Worm (Caenorhabditis elegans) whole organism, young adult: Measurements from ENCODE around the gene his-5.

Experiments
- B0336.3 ChIP-seq: fragments of 200-800 bp; sonication (Bioruptor generic); IDR thresholded peaks from 2 replicates; pipeline ENCODE4 v1.3.6; 2022; ENCODE audit warnings: missing genetic modification characterization, missing compliant biosample characterization
- F22D6.2 ChIP-seq: sonication (generic microtip); optimal IDR thresholded peaks from 2 replicates; lab custom pipeline; 2016; ENCODE audit warnings: mild to moderate bottlenecking, missing genetic modification characterization, missing compliant biosample characterization
- F33H1.4 ChIP-seq: fragments of 200-800 bp; sonication (Bioruptor generic); IDR thresholded peaks from 2 replicates; pipeline ENCODE4 v1.3.6; 2022; ENCODE audit warnings: missing genetic modification reagents, missing genetic modification characterization, missing compliant biosample characterization
- F39B2.1 ChIP-seq: fragments of 200-800 bp; sonication (Bioruptor generic); IDR thresholded peaks from 2 replicates; pipeline ENCODE4 v1.3.6; 2022; ENCODE audit warnings: missing genetic modification reagents, missing genetic modification characterization, missing compliant biosample characterization
- F52B5.7 ChIP-seq: sonication (generic microtip); optimal IDR thresholded peaks from 2 replicates; lab custom pipeline; 2016; ENCODE audit warnings: mild to moderate bottlenecking, missing genetic modification characterization, missing compliant biosample characterization
- F55B11.4 ChIP-seq: sonication (generic microtip); optimal IDR thresholded peaks from 2 replicates; lab custom pipeline; 2016; ENCODE audit warnings: missing compliant biosample characterization, missing genetic modification characterization, borderline replicate concordance; ENCODE audit not compliant: insufficient read depth
- F57A8.1 ChIP-seq: fragments of 200-800 bp; sonication (Bioruptor generic); optimal IDR thresholded peaks from 2 replicates; lab custom pipeline; 2018; ENCODE audit warnings: mild to moderate bottlenecking, missing genetic modification characterization, moderate library complexity, missing compliant biosample characterization
- K11D2.4 ChIP-seq: fragments of 200-800 bp; sonication (Bioruptor generic); IDR thresholded peaks from 2 replicates; pipeline ENCODE4 v1.3.6; 2022; ENCODE audit warnings: missing genetic modification reagents, missing genetic modification characterization, missing compliant biosample characterization
- K12H6.12 ChIP-seq: fragments of 200-800 bp; sonication (Bioruptor generic); optimal IDR thresholded peaks from 2 replicates; lab custom pipeline; 2018; ENCODE audit warnings: mild to moderate bottlenecking, missing genetic modification characterization, missing compliant biosample characterization
- T26A5.8 ChIP-seq: sonication (generic microtip); optimal IDR thresholded peaks from 2 replicates; lab custom pipeline; 2016; ENCODE audit warnings: missing genetic modification characterization, missing compliant biosample characterization
- Y53G8AR.9 ChIP-seq: fragments of 200-800 bp; sonication (Bioruptor generic); conservative IDR thresholded peaks from 2 replicates; pipeline ENCODE4 v1.3.6; 2022; ENCODE audit warnings: missing genetic modification reagents, missing genetic modification characterization, missing compliant biosample characterization
- Y67H2A.10 ChIP-seq: fragments of 200-800 bp; sonication (Bioruptor generic); conservative IDR thresholded peaks from 2 replicates; pipeline ENCODE4 v1.3.6; 2022; ENCODE audit warnings: missing genetic modification reagents, missing genetic modification characterization, missing compliant biosample characterization
- Y79H2A.3 ChIP-seq: fragments of 200-800 bp; sonication (Bioruptor generic); conservative IDR thresholded peaks from 2 replicates; pipeline ENCODE4 v1.3.6; 2022; ENCODE audit warnings: missing genetic modification reagents, missing genetic modification characterization, missing compliant biosample characterization
- aptf-2 ChIP-seq: fragments of 200-800 bp; sonication (Bioruptor generic); conservative IDR thresholded peaks from 2 replicates; pipeline ENCODE4 v1.3.6; 2022; ENCODE audit warnings: missing genetic modification reagents, missing genetic modification characterization, missing compliant biosample characterization
- atf-7 ChIP-seq: sonication (generic microtip); optimal IDR thresholded peaks from 2 replicates; lab custom pipeline; 2017; ENCODE audit warnings: mild to moderate bottlenecking, missing genetic modification characterization, missing compliant biosample characterization
- athp-1 ChIP-seq: sonication (generic microtip); optimal IDR thresholded peaks from 2 replicates; lab custom pipeline; 2017; ENCODE audit warnings: mild to moderate bottlenecking, missing genetic modification characterization, missing compliant biosample characterization
- attf-5 ChIP-seq: fragments of 200-800 bp; sonication (Bioruptor generic); optimal IDR thresholded peaks from 2 replicates; lab custom pipeline; 2018; ENCODE audit warnings: mild to moderate bottlenecking, missing genetic modification characterization, missing compliant biosample characterization
- ceh-40 ChIP-seq: fragments of 200-800 bp; sonication (Bioruptor generic); IDR thresholded peaks from 2 replicates; pipeline ENCODE4 v1.3.6; 2022; ENCODE audit warnings: missing genetic modification characterization, missing compliant biosample characterization
- ceh-79 ChIP-seq: sonication (generic microtip); optimal IDR thresholded peaks from 2 replicates; lab custom pipeline; 2017; ENCODE audit warnings: mild to moderate bottlenecking, missing genetic modification characterization, missing compliant biosample characterization
- chd-7 ChIP-seq: sonication (generic microtip); optimal IDR thresholded peaks from 2 replicates; lab custom pipeline; 2016; ENCODE audit warnings: mild to moderate bottlenecking, missing genetic modification characterization, moderate library complexity, missing compliant biosample characterization
- die-1 ChIP-seq: sonication (generic microtip); optimal IDR thresholded peaks from 2 replicates; lab custom pipeline; 2016; ENCODE audit warnings: missing genotype, mild to moderate bottlenecking, missing genetic modification characterization, missing compliant biosample characterization
- dox-1 ChIP-seq: fragments of 200-800 bp; sonication (Bioruptor generic); IDR thresholded peaks from 2 replicates; pipeline ENCODE4 v1.3.6; 2022; ENCODE audit warnings: missing genetic modification reagents, missing genetic modification characterization, missing compliant biosample characterization
- egl-18 ChIP-seq: fragments of 200-800 bp; sonication (Bioruptor generic); IDR thresholded peaks from 2 replicates; pipeline ENCODE4 v1.3.6; 2022; ENCODE audit warnings: missing genetic modification reagents, missing genetic modification characterization, missing compliant biosample characterization
- ets-4 ChIP-seq: fragments of 200-800 bp; sonication (Bioruptor generic); optimal IDR thresholded peaks from 2 replicates; lab custom pipeline; 2018; ENCODE audit warnings: mild to moderate bottlenecking, missing genetic modification characterization, missing compliant biosample characterization
- gei-17 ChIP-seq: fragments of 200-800 bp; sonication (Bioruptor generic); optimal IDR thresholded peaks from 2 replicates; lab custom pipeline; 2018; ENCODE audit warnings: mild to moderate bottlenecking, missing genetic modification characterization, missing compliant biosample characterization
- hlh-12 ChIP-seq: sonication (generic microtip); optimal IDR thresholded peaks from 2 replicates; lab custom pipeline; 2016; ENCODE audit warnings: missing genetic modification characterization, missing compliant biosample characterization
- lin-26 ChIP-seq: fragments of 200-800 bp; sonication (Bioruptor generic); IDR thresholded peaks from 2 replicates; pipeline ENCODE4 v1.3.6; 2022; ENCODE audit warnings: missing genetic modification reagents, missing genetic modification characterization, missing compliant biosample characterization
- lin-35 ChIP-seq, 3 experiments: fragments of 150-350 bp in 2 of 3; sonication (generic microtip) in 1 of 3; optimal IDR thresholded peaks; 2 replicates each; lab custom pipeline; 2014 to 2018; ENCODE audit warnings: missing biosample characterization in 3 of 3, missing genetic modification characterization in 3 of 3, missing genetic modification reagents in 3 of 3
- lsl-1 ChIP-seq: fragments of 200-800 bp; sonication (Bioruptor generic); optimal IDR thresholded peaks from 2 replicates; lab custom pipeline; 2018; ENCODE audit warnings: mild to moderate bottlenecking, missing genetic modification characterization, moderate library complexity, missing compliant biosample characterization
- lsy-27 ChIP-seq: sonication (generic microtip); optimal IDR thresholded peaks from 2 replicates; lab custom pipeline; 2017; ENCODE audit warnings: missing genetic modification characterization, mild to moderate bottlenecking, missing compliant biosample characterization, antibody characterized with exemption, missing genotype, borderline replicate concordance; ENCODE audit not compliant: insufficient read depth
- nfya-2 ChIP-seq: fragments of 200-800 bp; sonication (Bioruptor generic); IDR thresholded peaks from 2 replicates; pipeline ENCODE4 v1.3.6; 2022; ENCODE audit warnings: missing genetic modification reagents, missing genetic modification characterization, missing compliant biosample characterization
- nhr-120 ChIP-seq: fragments of 200-800 bp; sonication (Bioruptor generic); IDR thresholded peaks from 2 replicates; pipeline ENCODE4 v1.3.6; 2022; ENCODE audit warnings: missing genetic modification characterization, missing compliant biosample characterization
- pbrm-1 ChIP-seq: fragments of 200-800 bp; sonication (Bioruptor generic); IDR thresholded peaks from 2 replicates; pipeline ENCODE4 v1.3.6; 2022; ENCODE audit warnings: missing genetic modification reagents, missing genetic modification characterization, missing compliant biosample characterization
- rec-8 ChIP-seq, 2 experiments: sonication (generic microtip); optimal IDR thresholded peaks; 2 replicates each; lab custom pipeline; 2016; ENCODE audit warnings: mild to moderate bottlenecking in 2 of 2, missing genetic modification characterization in 2 of 2, missing genetic modification reagents in 2 of 2, missing genotype in 2 of 2, missing biosample characterization in 1 of 2, missing compliant biosample characterization in 1 of 2, moderate library complexity in 1 of 2
- repo-1 ChIP-seq: sonication (generic microtip); optimal IDR thresholded peaks from 2 replicates; lab custom pipeline; 2017; ENCODE audit warnings: mild to moderate bottlenecking, missing genetic modification characterization, missing compliant biosample characterization
- rpc-1 ChIP-seq, 2 experiments: fragments of 150-350 bp in 1 of 2; sonication (generic microtip) in 1 of 2; optimal IDR thresholded peaks; 2 replicates each; lab custom pipeline; 2014 to 2018; ENCODE audit warnings: missing biosample characterization in 1 of 2, missing genetic modification characterization in 1 of 2, missing genetic modification reagents in 1 of 2, missing genotype in 1 of 2
- snpc-1.1 ChIP-seq: sonication (generic microtip); optimal IDR thresholded peaks from 2 replicates; lab custom pipeline; 2017; ENCODE audit warnings: missing genetic modification characterization, mild to moderate bottlenecking, missing compliant biosample characterization, antibody characterized with exemption, moderate library complexity, missing genotype, missing genetic modification reagents; ENCODE audit not compliant: insufficient read depth
- snpc-1.3 ChIP-seq: sonication (generic microtip); optimal IDR thresholded peaks from 2 replicates; lab custom pipeline; 2017; ENCODE audit warnings: missing genetic modification characterization, mild to moderate bottlenecking, missing compliant biosample characterization, antibody characterized with exemption, moderate library complexity, missing genotype, missing genetic modification reagents; ENCODE audit not compliant: insufficient read depth
- snpc-3.4 ChIP-seq: sonication (generic microtip); optimal IDR thresholded peaks from 2 replicates; lab custom pipeline; 2017; ENCODE audit warnings: missing genetic modification characterization, mild to moderate bottlenecking, missing compliant biosample characterization, antibody characterized with exemption, moderate library complexity, missing genotype, missing genetic modification reagents
- snpc-4 ChIP-seq, 5 experiments: fragments of 150-350 bp in 1 of 5; sonication (generic microtip) in 4 of 5; optimal IDR thresholded peaks; 2 replicates each; lab custom pipeline; 2014 to 2018; ENCODE audit warnings: missing genetic modification characterization in 5 of 5, missing biosample characterization in 3 of 5, antibody characterized with exemption in 2 of 5, mild to moderate bottlenecking in 2 of 5, missing compliant biosample characterization in 2 of 5, missing genotype in 2 of 5, moderate library complexity in 2 of 5, missing genetic modification reagents in 1 of 5
- somi-1 ChIP-seq: fragments of 200-800 bp; sonication (Bioruptor generic); optimal IDR thresholded peaks from 2 replicates; lab custom pipeline; 2018; ENCODE audit warnings: mild to moderate bottlenecking, missing genetic modification characterization, missing compliant biosample characterization
- tbp1 ChIP-seq: fragments of 200-800 bp; sonication (Bioruptor generic); optimal IDR thresholded peaks from 2 replicates; lab custom pipeline; 2018; ENCODE audit warnings: mild to moderate bottlenecking, missing genetic modification characterization, missing compliant biosample characterization
- unc-62 ChIP-seq: fragments of 150-350 bp; optimal IDR thresholded peaks from 2 replicates; lab custom pipeline; 2014; ENCODE audit warnings: missing biosample characterization, missing genetic modification reagents, missing genetic modification characterization
- zim-3 ChIP-seq: sonication (generic microtip); optimal IDR thresholded peaks from 2 replicates; lab custom pipeline; 2017; ENCODE audit warnings: mild to moderate bottlenecking, missing genetic modification characterization, moderate library complexity, missing compliant biosample characterization
- ztf-18 ChIP-seq: sonication (generic microtip); optimal IDR thresholded peaks from 2 replicates; lab custom pipeline; 2016; ENCODE audit warnings: missing genotype, mild to moderate bottlenecking, missing genetic modification characterization, missing compliant biosample characterization
- ztf-25 ChIP-seq: fragments of 200-800 bp; sonication (Bioruptor generic); IDR thresholded peaks from 2 replicates; pipeline ENCODE4 v1.3.6; 2022; ENCODE audit warnings: missing genetic modification reagents, missing genetic modification characterization, missing compliant biosample characterization

Gene his-5

DNA sequence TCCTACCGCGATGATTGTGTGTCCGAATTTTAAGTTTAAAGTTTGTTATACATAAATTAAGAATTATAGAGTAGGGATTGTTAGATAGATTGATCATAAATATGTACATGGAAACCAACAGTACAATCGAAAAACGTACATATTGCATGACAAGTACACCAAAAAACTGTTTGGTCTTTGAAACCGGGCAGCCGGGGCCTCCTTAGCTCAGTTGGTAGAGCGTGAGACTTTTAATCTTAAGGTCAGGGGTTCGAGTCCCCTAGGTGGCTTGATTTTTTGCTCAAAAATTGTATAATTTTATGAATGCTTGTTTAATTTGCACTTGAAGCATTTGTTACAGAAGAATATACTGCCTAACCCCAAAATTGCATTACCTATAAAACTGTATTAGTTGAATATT lies 39.9 kb upstream of the his-5 start (continued):
- peak; percentile 90 for TF ChIP-seq tbp1 (GFP tag; lab: Kevin White, UChicago)
- no peak for TF ChIP-seq lin-35 (GFP tag; optimal IDR thresholded peaks at IDR 0.05; lab: Kevin White, UChicago)
- TF ChIP-seq hlh-12 = no peak
- TF ChIP-seq F33H1.4 (GFP tag; lab: Robert Waterston, UW) = no peak
- peak; percentile 66 for TF ChIP-seq dox-1 (GFP tag; lab: Robert Waterston, UW)
- TF ChIP-seq gei-17 (GFP tag; lab: Kevin White, UChicago) = no peak
- peak; percentile 74; the same call in 1 of the 2 replicates for TF ChIP-seq ceh-40 (GFP tag; lab: Robert Waterston, UW)
- TF ChIP-seq F39B2.1 (GFP tag; lab: Robert Waterston, UW) = no peak
- TF ChIP-seq chd-7 (tag; lab: Kevin White, UChicago) = no peak
- TF ChIP-seq zim-3 (tag; lab: Kevin White, UChicago) = no peak
- TF ChIP-seq Y79H2A.3 = 0 out of 2 replicates have a peak, but pooled peaks have one; percentile 19
- TF ChIP-seq F55B11.4 (tag; lab: Kevin White, UChicago) = no peak
- TF ChIP-seq rpc-1 (optimal IDR thresholded peaks at IDR 0.05; lab: Kevin White, UChicago) = peak; percentile 48
- TF ChIP-seq rpc-1 (tag; optimal IDR thresholded peaks at IDR 0.05; lab: Kevin White, UChicago) = peak; percentile 78
- TF ChIP-seq pbrm-1 (GFP tag; lab: Robert Waterston, UW) = peak; percentile 50
- peak; percentile 71; the same call in 1 of the 2 replicates for TF ChIP-seq ztf-25 (GFP tag; lab: Robert Waterston, UW)
- TF ChIP-seq K12H6.12 (tag; lab: Kevin White, UChicago) = no peak
- no peak for TF ChIP-seq snpc-1.3 (tag; lab: Kevin White, UChicago)
- TF ChIP-seq Y67H2A.10 (GFP tag; lab: Robert Waterston, UW) = no peak
- TF ChIP-seq snpc-3.4 (tag; lab: Kevin White, UChicago) = peak; percentile 25
- TF ChIP-seq lsl-1 (GFP tag; lab: Kevin White, UChicago) = peak; percentile 28
- TF ChIP-seq lin-26 (GFP tag; lab: Robert Waterston, UW) = peak; percentile 91
- no peak for TF ChIP-seq aptf-2
- TF ChIP-seq die-1 (tag; lab: Kevin White, UChicago) = peak; percentile 69
- no peak for TF ChIP-seq atf-7
- TF ChIP-seq F22D6.2 (tag; lab: Kevin White, UChicago) = no peak
- no peak for TF ChIP-seq B0336.3 (GFP tag; lab: Robert Waterston, UW)
- peak; percentile 32 for TF ChIP-seq attf-5 (GFP tag; lab: Kevin White, UChicago)
- no peak for TF ChIP-seq athp-1
- peak; percentile 54 for TF ChIP-seq ztf-18 (tag; lab: Kevin White, UChicago)
- TF ChIP-seq Y53G8AR.9 (GFP tag; lab: Robert Waterston, UW) = no peak
- no peak for TF ChIP-seq somi-1 (GFP tag; lab: Kevin White, UChicago)
- no peak for TF ChIP-seq F52B5.7 (tag; lab: Kevin White, UChicago)
- peak; percentile 63 for TF ChIP-seq F57A8.1 (GFP tag; lab: Kevin White, UChicago)
- TF ChIP-seq, all 124 proteins: peak for 26

DNA sequence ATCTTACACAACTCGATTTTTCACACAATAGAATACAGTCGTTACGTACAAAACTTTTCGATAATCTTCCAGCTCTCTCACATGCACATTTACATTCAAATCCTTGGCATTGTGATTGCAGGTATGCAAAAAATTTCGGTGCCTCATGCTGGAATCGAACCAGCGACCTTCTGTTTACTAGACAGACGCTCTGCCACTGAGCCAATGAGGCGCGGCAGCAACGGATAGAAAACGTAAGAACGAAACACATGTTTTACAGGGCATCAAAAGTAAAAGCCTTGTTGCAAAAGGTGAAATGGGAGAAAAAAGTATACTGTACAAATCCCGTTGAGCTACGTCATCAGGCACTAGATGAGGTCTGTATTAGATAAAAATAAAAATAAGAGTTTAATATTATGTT lies 39.0 kb upstream of the his-5 start:
- TF ChIP-seq lsl-1 (GFP tag; lab: Kevin White, UChicago) (peak; percentile 39), K11D2.4 (GFP tag; lab: Robert Waterston, UW) (no peak), lsy-27 (tag; lab: Kevin White, UChicago) (no peak), ets-4 (GFP tag; lab: Kevin White, UChicago) (no peak), atf-7 (no peak), repo-1 (tag; lab: Kevin White, UChicago) (no peak), snpc-4 (GFP tag; optimal IDR thresholded peaks at IDR 0.05; lab: Kevin White, UChicago) (peak; percentile 17), snpc-4 (tag; optimal IDR thresholded peaks at IDR 0.05; lab: Kevin White, UChicago) (peak; percentile 43 to 90 (median 68)), ceh-79 (no peak), nhr-120 (GFP tag; lab: Robert Waterston, UW) (no peak), K12H6.12 (tag; lab: Kevin White, UChicago) (no peak), egl-18 (GFP tag; lab: Robert Waterston, UW) (no peak), unc-62 (no peak), rec-8 (tag; optimal IDR thresholded peaks at IDR 0.05; lab: Kevin White, UChicago) (peak in 1 of 2 experiments; percentile 68), chd-7 (tag; lab: Kevin White, UChicago) (no peak), nfya-2 (GFP tag; lab: Robert Waterston, UW) (no peak), snpc-1.1 (tag; lab: Kevin White, UChicago) (peak; percentile 68), T26A5.8 (peak; percentile 70), lin-35 (GFP tag; optimal IDR thresholded peaks at IDR 0.05; lab: Kevin White, UChicago) (no peak), ztf-18 (tag; lab: Kevin White, UChicago) (peak; percentile 47)
